Fruit fly (Drosophila melanogaster): ENCODE data around the gene CG9837.

The CG9837 gene

DNA sequence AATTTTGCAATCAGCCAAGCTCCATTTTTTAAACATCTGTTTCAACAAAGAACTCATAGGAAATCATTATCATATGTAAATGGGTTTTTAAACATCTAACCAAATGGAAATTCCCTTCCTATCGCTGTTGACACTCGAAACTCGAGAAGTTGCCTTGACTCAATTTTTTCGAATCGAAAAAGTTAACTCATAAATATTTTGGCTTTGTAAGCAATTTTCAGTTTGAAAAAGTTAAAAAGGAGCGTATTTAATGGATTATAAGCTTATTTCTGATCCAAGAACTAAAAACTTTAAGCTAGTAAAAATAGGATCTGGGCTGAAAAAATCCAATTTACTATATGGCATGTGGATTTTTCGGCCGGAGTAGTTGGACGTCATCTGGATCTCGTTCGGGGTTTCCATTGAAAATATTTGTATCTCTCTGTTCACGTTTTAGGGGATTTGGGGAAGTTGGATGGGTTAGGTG is at the start of gene CG9837:
Gene CG9837, minus strand, starts transcription at position 416 of the 466 bp plus-strand sequence.
- TF ChIP-seq tj (GFP tag; optimal IDR thresholded peaks at IDR 0.05), result peak; percentile 50
- TF ChIP-seq CG14711 (tag; optimal IDR thresholded peaks at IDR 0.05), result no peak

DNA sequence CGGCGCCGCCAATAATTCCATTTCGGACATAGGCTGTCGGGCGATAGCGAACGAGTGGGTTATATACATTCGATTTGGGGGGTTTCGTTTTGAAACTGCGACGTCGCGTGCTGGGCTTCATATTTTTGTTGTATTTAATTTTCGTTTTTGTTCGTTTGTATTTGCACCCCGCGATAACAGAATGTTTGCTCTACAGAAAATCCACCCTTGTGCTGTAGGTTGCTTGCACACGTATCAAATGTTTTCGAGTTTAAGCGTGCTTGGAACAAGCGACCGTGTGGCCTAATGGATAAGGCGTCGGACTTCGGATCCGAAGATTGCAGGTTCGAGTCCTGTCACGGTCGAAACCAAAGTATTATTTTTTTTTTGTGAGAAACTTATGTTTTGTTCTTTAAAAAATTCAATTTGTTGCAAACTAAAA is 49.3 kb upstream of the CG9837 start:
- TF ChIP-seq Hr96 (GFP tag; optimal IDR thresholded peaks at IDR 0.05), result no peak
- no peak for TF ChIP-seq cnc (optimal IDR thresholded peaks at IDR 0.05)
- TF ChIP-seq Clk (GFP tag; optimal IDR thresholded peaks at IDR 0.05), result no peak
- no peak for TF ChIP-seq CG1620 (GFP tag; optimal IDR thresholded peaks at IDR 0.05)
- no peak for TF ChIP-seq CG14711 (tag; optimal IDR thresholded peaks at IDR 0.05)
- no peak for TF ChIP-seq bab1 (GFP tag; optimal IDR thresholded peaks at IDR 0.05)
- TF ChIP-seq tj (GFP tag; optimal IDR thresholded peaks at IDR 0.05), result no peak
- no peak for TF ChIP-seq pad (GFP tag; optimal IDR thresholded peaks at IDR 0.05)
- TF ChIP-seq Mnt (GFP tag; optimal IDR thresholded peaks at IDR 0.05), result no peak
- TF ChIP-seq CG12768 (GFP tag; optimal IDR thresholded peaks at IDR 0.05), result peak; percentile 43
- TF ChIP-seq cic (GFP tag; optimal IDR thresholded peaks at IDR 0.05), result peak; percentile 16
- TF ChIP-seq kay (GFP tag; ENCODE audit: borderline replicate concordance), result peak; percentile 94
- TF ChIP-seq CG5204 (GFP tag; optimal IDR thresholded peaks at IDR 0.05), result no peak
- no peak for TF ChIP-seq Crg-1 (GFP tag; optimal IDR thresholded peaks at IDR 0.05)
- TF ChIP-seq CG33017 (tag; optimal IDR thresholded peaks at IDR 0.05), result no peak
- TF ChIP-seq CG11617 (GFP tag; optimal IDR thresholded peaks at IDR 0.05), result no peak
- TF ChIP-seq CG7101 (tag; optimal IDR thresholded peaks at IDR 0.05), result no peak
- no peak for TF ChIP-seq CG7045 (GFP tag; optimal IDR thresholded peaks at IDR 0.05)
- peak; percentile 13 for TF ChIP-seq toe (GFP tag; optimal IDR thresholded peaks at IDR 0.05)
- TF ChIP-seq ovo (GFP tag; optimal IDR thresholded peaks at IDR 0.05), result no peak

DNA sequence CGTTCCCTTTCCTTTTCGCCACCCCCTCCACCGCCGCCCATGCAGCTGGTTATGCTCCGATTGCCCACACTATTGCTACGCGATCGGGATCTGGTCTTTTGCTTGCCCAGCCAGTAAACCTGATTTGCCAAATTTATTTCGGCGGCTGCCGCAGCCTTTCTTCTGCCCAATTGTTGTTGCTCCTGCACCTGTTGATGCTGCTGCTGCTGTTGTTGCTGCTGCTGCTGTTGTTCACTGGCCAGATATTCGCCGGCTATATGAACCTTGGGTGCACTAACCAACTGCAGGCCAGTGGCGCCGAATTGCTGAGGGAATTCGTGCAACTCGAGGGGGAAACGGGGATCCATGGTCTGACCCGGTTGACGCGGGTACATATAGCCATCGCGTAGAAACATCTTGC is 48.8 kb upstream of the CG9837 start:
- TF ChIP-seq kay (GFP tag; ENCODE audit: borderline replicate concordance) (no peak), CG5204 (GFP tag; optimal IDR thresholded peaks at IDR 0.05) (no peak), Crg-1 (GFP tag; optimal IDR thresholded peaks at IDR 0.05) (no peak), Hr96 (GFP tag; optimal IDR thresholded peaks at IDR 0.05) (no peak), Clk (GFP tag; optimal IDR thresholded peaks at IDR 0.05) (no peak), CG7101 (tag; optimal IDR thresholded peaks at IDR 0.05) (no peak), cnc (optimal IDR thresholded peaks at IDR 0.05) (no peak), toe (GFP tag; optimal IDR thresholded peaks at IDR 0.05) (no peak), CG1620 (GFP tag; optimal IDR thresholded peaks at IDR 0.05) (no peak), tj (GFP tag; optimal IDR thresholded peaks at IDR 0.05) (no peak), CG14711 (tag; optimal IDR thresholded peaks at IDR 0.05) (no peak), pad (GFP tag; optimal IDR thresholded peaks at IDR 0.05) (no peak), CG11617 (GFP tag; optimal IDR thresholded peaks at IDR 0.05) (no peak), cic (GFP tag; optimal IDR thresholded peaks at IDR 0.05) (no peak), ovo (GFP tag; optimal IDR thresholded peaks at IDR 0.05) (no peak), CG12768 (GFP tag; optimal IDR thresholded peaks at IDR 0.05) (no peak), CG7045 (GFP tag; optimal IDR thresholded peaks at IDR 0.05) (no peak), CG33017 (tag; optimal IDR thresholded peaks at IDR 0.05) (no peak)

DNA sequence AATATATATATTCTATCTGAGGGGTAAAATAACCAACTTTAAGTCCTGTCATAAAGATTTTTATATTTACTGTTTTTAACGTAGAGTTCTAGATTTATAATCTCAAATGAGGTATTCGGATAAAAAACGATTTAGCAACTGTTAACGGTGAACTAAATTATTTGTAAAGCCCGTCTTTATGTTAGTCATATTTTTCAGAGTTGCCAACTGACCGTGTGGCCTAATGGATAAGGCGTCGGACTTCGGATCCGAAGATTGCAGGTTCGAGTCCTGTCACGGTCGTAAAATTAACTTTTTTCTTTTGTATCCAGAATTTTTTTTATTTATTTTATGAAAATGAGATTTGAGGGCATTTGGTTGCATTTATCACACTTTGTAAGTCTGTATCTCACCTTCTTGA is 48.3 kb upstream of the CG9837 start:
- TF ChIP-seq CG14711 (tag; optimal IDR thresholded peaks at IDR 0.05) (no peak), CG5204 (GFP tag; optimal IDR thresholded peaks at IDR 0.05) (no peak), CG7045 (GFP tag; optimal IDR thresholded peaks at IDR 0.05) (no peak), tj (GFP tag; optimal IDR thresholded peaks at IDR 0.05) (no peak), CG12768 (GFP tag; optimal IDR thresholded peaks at IDR 0.05) (no peak), kay (GFP tag; ENCODE audit: borderline replicate concordance) (no peak), pad (GFP tag; optimal IDR thresholded peaks at IDR 0.05) (no peak), toe (GFP tag; optimal IDR thresholded peaks at IDR 0.05) (no peak), cnc (optimal IDR thresholded peaks at IDR 0.05) (no peak), CG33017 (tag; optimal IDR thresholded peaks at IDR 0.05) (no peak), Clk (GFP tag; optimal IDR thresholded peaks at IDR 0.05) (no peak), ovo (GFP tag; optimal IDR thresholded peaks at IDR 0.05) (no peak), CG1620 (GFP tag; optimal IDR thresholded peaks at IDR 0.05) (no peak)

DNA sequence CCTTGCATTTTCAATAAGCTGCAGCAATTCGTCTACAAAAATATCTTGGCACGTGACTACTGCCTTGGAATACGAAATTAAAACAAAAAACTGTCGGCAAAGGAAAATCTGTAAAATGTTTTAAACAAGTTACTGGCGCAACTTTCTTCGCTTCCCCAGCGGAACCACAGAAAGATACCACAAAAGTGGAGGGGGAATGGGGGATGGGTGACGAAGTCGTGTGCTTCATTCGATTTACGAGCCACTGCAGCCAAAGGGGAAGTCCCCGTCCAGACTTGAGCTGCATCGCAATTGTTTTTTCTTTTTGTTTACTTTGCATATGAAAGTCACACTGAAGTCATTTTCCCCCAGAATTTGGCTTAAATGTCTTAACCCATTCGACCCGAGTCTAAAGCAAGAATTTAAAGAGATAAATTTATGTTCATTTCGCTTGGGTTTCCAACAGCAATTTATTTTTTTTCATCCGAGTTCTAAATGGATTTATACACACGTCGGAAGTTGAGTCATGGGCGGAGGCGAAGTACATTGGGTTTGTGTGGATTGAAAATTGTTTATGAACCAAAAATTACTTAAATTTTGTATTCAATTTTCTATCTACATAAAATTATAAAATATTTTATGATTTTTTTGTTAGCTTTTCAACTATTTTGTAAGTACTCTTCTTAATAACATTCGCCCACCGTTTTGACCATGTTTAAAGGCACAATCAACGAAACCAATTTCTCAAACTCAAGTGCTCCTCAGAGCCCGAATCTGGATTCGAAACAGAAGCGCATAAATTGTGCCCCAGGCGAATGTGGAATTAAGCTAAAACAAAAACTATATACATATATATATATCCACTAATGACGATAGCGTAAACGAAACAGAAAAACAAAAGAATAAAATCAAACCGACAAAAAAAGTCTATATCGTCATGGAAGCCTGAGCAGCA is 47.0 kb upstream of the CG9837 start:
- TF ChIP-seq kay (GFP tag; ENCODE audit: borderline replicate concordance) (peak; percentile 74), Hr96 (GFP tag; optimal IDR thresholded peaks at IDR 0.05) (no peak)

DNA sequence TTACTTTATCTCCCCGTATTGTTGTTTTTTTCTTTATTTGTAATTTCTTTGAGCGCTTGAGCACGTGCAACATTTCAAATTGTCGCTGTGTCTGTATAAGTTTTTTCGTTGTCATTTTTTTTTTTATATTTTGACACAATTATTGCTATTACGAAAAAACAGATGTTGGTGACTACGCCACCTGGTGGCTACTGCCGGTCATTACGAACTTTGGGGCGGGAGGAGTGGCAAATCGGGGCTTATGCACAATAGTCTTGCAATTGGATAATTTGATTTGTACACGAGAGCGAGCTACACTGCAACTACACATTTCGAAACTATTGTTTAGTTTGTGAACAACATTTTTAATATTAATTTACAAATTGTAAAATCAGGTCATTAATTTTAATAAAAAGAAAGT is 45.9 kb upstream of the CG9837 start:
- TF ChIP-seq CG12768 (GFP tag; optimal IDR thresholded peaks at IDR 0.05) (no peak), CG11617 (GFP tag; optimal IDR thresholded peaks at IDR 0.05) (no peak), Crg-1 (GFP tag; optimal IDR thresholded peaks at IDR 0.05) (no peak), Hr96 (GFP tag; optimal IDR thresholded peaks at IDR 0.05) (no peak), CG33017 (tag; optimal IDR thresholded peaks at IDR 0.05) (no peak)
